Worm (Caenorhabditis elegans): ENCODE data around the gene kin-5.

DNA sequence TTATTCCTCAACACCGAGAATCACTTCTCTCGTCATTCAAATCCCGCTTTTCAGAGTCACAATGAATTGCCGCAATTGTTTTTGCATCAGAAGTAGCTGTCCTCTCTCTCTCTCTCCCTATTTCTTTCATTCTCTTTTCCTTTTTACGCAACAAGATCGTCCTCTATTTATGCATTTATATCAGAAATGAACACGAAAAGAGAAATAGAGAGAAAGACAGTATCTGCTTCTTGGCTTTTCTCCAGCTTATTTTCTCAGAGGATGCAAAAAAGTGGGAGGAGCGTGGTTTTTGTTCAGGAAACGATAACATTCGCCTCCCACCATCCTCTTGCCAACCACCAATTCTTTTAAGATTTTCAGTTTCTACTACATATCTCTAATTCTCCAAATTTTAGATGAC, 13.9 kb upstream of the kin-5 start, which contains the start of gene mam-2:
- TF ChIP-seq dao-5 (tag; optimal IDR thresholded peaks at IDR 0.05) (no peak), him-1 (tag; optimal IDR thresholded peaks at IDR 0.05) (no peak)

Data from whole organism, L4/young adult.